Fruit fly (Drosophila melanogaster): ENCODE measurements around the gene CG4829.

Gene CG4829

DNA sequence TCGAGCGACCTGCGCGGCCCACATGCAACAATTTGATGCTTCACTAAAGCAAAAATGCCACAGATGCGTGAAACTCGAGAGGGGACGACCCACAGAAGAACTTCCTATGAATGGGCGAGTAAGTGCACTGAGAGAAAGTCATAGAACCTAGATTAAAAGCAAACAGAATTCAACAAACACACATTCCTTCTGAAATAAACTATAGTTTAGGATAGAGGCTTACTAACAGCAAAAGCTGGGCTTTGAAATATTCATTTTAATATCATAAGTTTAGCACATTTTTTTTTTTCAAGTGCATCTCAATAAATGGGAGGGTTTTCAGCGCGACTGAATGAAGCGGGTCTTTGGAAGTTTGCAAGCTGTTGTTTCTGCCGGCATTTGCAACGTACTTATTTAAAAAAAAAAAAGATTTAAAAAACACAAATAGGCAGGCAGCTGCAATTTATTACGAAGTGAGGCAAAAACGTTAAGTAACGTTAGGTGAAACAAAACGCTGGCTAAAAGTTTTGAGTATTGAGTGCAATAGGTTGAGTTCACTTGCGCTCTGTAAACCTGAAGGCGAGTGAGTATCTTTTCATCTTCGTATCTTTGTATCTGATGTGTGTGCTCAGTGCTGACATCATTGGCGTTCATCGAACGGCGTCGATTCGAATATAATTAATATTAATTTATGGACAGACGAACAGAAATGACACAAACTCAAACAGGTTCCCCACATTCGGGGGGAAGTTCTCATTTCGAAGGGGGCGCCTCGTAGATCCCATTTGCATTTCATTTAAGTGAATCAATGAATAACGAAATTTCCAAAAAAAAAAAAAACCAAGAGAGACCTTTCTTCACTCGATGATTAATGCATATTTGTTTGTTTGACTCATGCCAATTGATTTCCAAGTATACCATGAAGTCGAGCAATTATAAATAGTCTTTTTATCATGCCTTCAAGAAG, 38.3 kb upstream of the CG4829 start:
- TF ChIP-seq gce (GFP tag; IDR thresholded peaks at IDR 0.05) (peak; percentile 78), repo (GFP tag; optimal IDR thresholded peaks at IDR 0.05) (peak; percentile 51), CG1603 (tag; optimal IDR thresholded peaks at IDR 0.05) (peak; percentile 72), CG8944 (GFP tag; optimal IDR thresholded peaks at IDR 0.05) (peak; percentile 9), al (GFP tag; IDR thresholded peaks at IDR 0.05) (no peak), schlank (tag; optimal IDR thresholded peaks at IDR 0.05) (no peak), hth (optimal IDR thresholded peaks at IDR 0.05) (no peak), CG3281 (GFP tag; optimal IDR thresholded peaks at IDR 0.05) (no peak), CG12744 (GFP tag; optimal IDR thresholded peaks at IDR 0.05) (no peak), CG6689 (GFP tag; IDR thresholded peaks at IDR 0.05) (peak; percentile 64), CG12219 (GFP tag; optimal IDR thresholded peaks at IDR 0.05) (no peak), so (GFP tag; IDR thresholded peaks at IDR 0.05) (peak; percentile 61; the same call in 1 of the 3 replicates), Hr51 (GFP tag; optimal IDR thresholded peaks at IDR 0.05) (peak in 1 of 2 experiments; percentile 24), Sry-β (GFP tag; optimal IDR thresholded peaks at IDR 0.05) (no peak), CG14441 (GFP tag; IDR thresholded peaks at IDR 0.05) (peak; percentile 52), crol (GFP tag; IDR thresholded peaks at IDR 0.05) (peak; percentile 27; the same call in 1 of the 2 replicates), Sox102F (GFP tag; optimal IDR thresholded peaks at IDR 0.05) (peak; percentile 22), run (tag; optimal IDR thresholded peaks at IDR 0.05) (no peak), CG9932 (GFP tag; IDR thresholded peaks at IDR 0.05) (no peak), luna (GFP tag; optimal IDR thresholded peaks at IDR 0.05) (no peak), CHES-1-like (GFP tag; optimal IDR thresholded peaks at IDR 0.05) (no peak), wek (GFP tag; optimal IDR thresholded peaks at IDR 0.05) (no peak), corto (GFP tag; optimal IDR thresholded peaks at IDR 0.05) (no peak), Lhr (GFP tag; optimal IDR thresholded peaks at IDR 0.05) (no peak), cato (GFP tag; optimal IDR thresholded peaks at IDR 0.05; ENCODE audit: borderline replicate concordance) (peak; percentile 25), Gsc (GFP tag; IDR thresholded peaks at IDR 0.05) (no peak), nom (GFP tag; optimal IDR thresholded peaks at IDR 0.05) (peak; percentile 17), CG33213 (GFP tag; optimal IDR thresholded peaks at IDR 0.05) (peak; percentile 44), Hey (tag; optimal IDR thresholded peaks at IDR 0.05) (no peak), Stat92E (GFP tag; optimal IDR thresholded peaks at IDR 0.05) (no peak), tll (GFP tag; optimal IDR thresholded peaks at IDR 0.05) (no peak), fu2 (GFP tag; optimal IDR thresholded peaks at IDR 0.05) (no peak), ato (GFP tag; IDR thresholded peaks at IDR 0.05; ENCODE audit: partially characterized antibody) (no peak), Lpt (GFP tag; optimal IDR thresholded peaks at IDR 0.05) (no peak), Dll (GFP tag; IDR thresholded peaks at IDR 0.05; ENCODE audit: partially characterized antibody) (no peak), Poxn (GFP tag; IDR thresholded peaks at IDR 0.05) (no peak), tio (GFP tag; optimal IDR thresholded peaks at IDR 0.05) (peak; percentile 5), zfh2 (GFP tag; optimal IDR thresholded peaks at IDR 0.05) (no peak), eyg (GFP tag; optimal IDR thresholded peaks at IDR 0.05) (no peak), abd-A (tag; optimal IDR thresholded peaks at IDR 0.05) (no peak), CG4404 (GFP tag; IDR thresholded peaks at IDR 0.05) (peak; percentile 76), cad (GFP tag; optimal IDR thresholded peaks at IDR 0.05) (no peak), Gug (GFP tag; IDR thresholded peaks at IDR 0.05) (peak; percentile 59; the same call in 3 of the 4 replicates), Ravus (GFP tag; IDR thresholded peaks at IDR 0.05) (no peak), ap (GFP tag; IDR thresholded peaks at IDR 0.05) (peak; percentile 59; the same call in 1 of the 2 replicates), rib (GFP tag; IDR thresholded peaks at IDR 0.05) (no peak), Spps (tag; optimal IDR thresholded peaks at IDR 0.05) (peak; percentile 66), CG6272 (GFP tag; IDR thresholded peaks at IDR 0.05) (0 out of 2 replicates have a peak, but pooled peaks have one; percentile 42), Hand (GFP tag; optimal IDR thresholded peaks at IDR 0.05) (no peak)

Data from whole organism, embryonic.